Fruit fly (Drosophila melanogaster) whole organism, embryonic: ENCODE measurements around the gene CG9372.

Source experiments
- CG12659 ChIP-seq: fragments of 200-800 bp; sonication (Bioruptor generic); optimal IDR thresholded peaks from 3 replicates; lab custom pipeline; 2017; ENCODE audit warnings: mild to moderate bottlenecking, missing biosample characterization, missing genetic modification reagents, missing genetic modification characterization
- CG13296 ChIP-seq: fragments of 200-800 bp; sonication (Bioruptor generic); optimal IDR thresholded peaks from 3 replicates; lab custom pipeline; 2018; ENCODE audit warnings: missing biosample characterization, mild to moderate bottlenecking, missing genetic modification characterization
- Hr51 ChIP-seq, 2 experiments: fragments of 200-800 bp; sonication (Bioruptor generic); optimal IDR thresholded peaks; 2 replicates in 1 of 2; 3 replicates in 1 of 2; lab custom pipeline; 2016 to 2018; ENCODE audit warnings: missing biosample characterization in 2 of 2, missing genetic modification characterization in 2 of 2, mild to moderate bottlenecking in 1 of 2, moderate library complexity in 1 of 2
- ase ChIP-seq: fragments of 200-800 bp; sonication (Bioruptor generic); IDR thresholded peaks from 3 replicates; pipeline ENCODE4 v1.3.6; 2022; ENCODE audit warnings: missing biosample characterization, missing genetic modification characterization
- fru ChIP-seq: fragments of >200 bp; optimal IDR thresholded peaks from 2 replicates; lab custom pipeline; 2017
- h ChIP-seq: fragments of >200 bp; optimal IDR thresholded peaks from 2 replicates; lab custom pipeline; 2017
- onecut ChIP-seq: fragments of 200-800 bp; sonication (Bioruptor generic); IDR thresholded peaks from 2 replicates; pipeline ENCODE4 v1.3.6; 2022; ENCODE audit warnings: missing biosample characterization, missing genetic modification characterization
- pum ChIP-seq: fragments of 200-800 bp; sonication (Bioruptor generic); optimal IDR thresholded peaks from 2 replicates; lab custom pipeline; 2016; ENCODE audit warnings: missing biosample characterization, missing genetic modification characterization

- TF ChIP-seq Hr51 (GFP tag; optimal IDR thresholded peaks at IDR 0.05; lab: Kevin White, UChicago) (no peak), h (lab: Kevin White, UChicago) (no peak), CG13296 (GFP tag; lab: Kevin White, UChicago) (no peak), ase (GFP tag; lab: Robert Waterston, UW) (no peak), onecut (no peak), fru (lab: Kevin White, UChicago) (no peak), CG12659 (no peak), pum (GFP tag; lab: Kevin White, UChicago) (no peak)
Observed at dm6 chr3L:19566127-19566526, 39.9 kb upstream of the CG9372 start.
